Worm (Caenorhabditis elegans): ENCODE data around the gene Y54G2A.10.

Y54G2A.10 gene

DNA sequence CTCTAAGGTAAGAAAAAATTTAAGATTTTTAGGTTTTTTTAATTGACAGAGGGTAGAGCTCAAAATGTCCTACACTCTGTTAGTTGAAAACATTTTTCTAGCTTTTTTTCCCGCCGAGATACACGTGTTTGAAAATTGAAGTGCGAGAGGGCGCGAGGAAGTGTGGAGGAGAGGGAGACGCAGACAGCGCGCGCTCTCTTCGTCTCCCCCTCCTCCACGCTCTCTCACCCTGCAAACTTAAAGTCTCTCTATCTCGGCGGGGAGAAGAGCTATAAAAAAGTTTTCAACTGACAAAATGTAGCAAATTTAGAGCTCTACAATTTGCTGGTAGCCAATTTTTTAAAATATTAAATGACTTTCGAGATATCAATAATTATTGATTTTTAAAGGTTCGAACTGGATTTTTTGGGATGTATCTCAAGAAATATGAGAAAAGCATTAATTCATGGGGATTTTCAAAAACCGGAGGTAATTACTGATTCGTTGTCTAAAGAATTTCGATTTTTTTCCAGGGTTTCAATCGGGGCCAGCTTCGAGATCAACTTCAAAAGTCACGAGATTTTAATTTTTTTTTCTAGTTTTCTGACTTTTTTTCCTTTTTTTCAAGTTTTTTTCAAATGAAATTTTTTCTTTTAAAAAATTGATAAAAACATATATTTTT lies 34.3 kb upstream of the Y54G2A.10 start:
- TF ChIP-seq cog-1 (tag; optimal IDR thresholded peaks at IDR 0.05) (no peak), tab-1 (GFP tag; IDR thresholded peaks at IDR 0.05) (no peak), ztf-23 (GFP tag; IDR thresholded peaks at IDR 0.05) (no peak), flt-1 (GFP tag; IDR thresholded peaks at IDR 0.05) (no peak), T22C8.4 (GFP tag; IDR thresholded peaks at IDR 0.05) (no peak), med-1 (GFP tag; optimal IDR thresholded peaks at IDR 0.05; ENCODE audit: insufficient read depth) (no peak), ztf-29 (GFP tag; IDR thresholded peaks at IDR 0.05) (no peak), ref-1 (GFP tag; conservative IDR thresholded peaks at IDR 0.05) (no peak), klf-2 (GFP tag; conservative IDR thresholded peaks at IDR 0.05) (no peak)

DNA sequence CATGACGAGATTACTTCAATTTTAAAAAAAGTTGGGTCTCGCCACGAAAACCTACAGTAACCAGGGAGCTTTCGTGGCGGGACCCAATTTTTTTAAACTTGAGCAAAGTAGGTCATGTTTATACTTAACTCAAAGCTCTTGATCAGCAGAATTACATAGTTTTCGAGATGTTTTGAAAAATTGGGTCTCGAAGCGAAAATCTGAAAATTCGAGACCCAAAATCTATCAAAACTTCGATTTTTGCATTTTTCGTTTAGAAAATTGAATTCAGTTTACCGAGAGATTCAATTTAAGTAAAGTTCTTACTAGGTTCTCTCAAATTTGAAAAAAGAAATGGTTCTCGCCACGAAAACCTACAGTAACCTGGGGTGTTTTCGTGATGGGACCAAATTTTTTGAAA lies 29.4 kb upstream of the Y54G2A.10 start:
- TF ChIP-seq ztf-29 (GFP tag; IDR thresholded peaks at IDR 0.05) = no peak
- no peak for TF ChIP-seq flt-1 (GFP tag; IDR thresholded peaks at IDR 0.05)
- no peak for TF ChIP-seq klf-2 (GFP tag; conservative IDR thresholded peaks at IDR 0.05)
- TF ChIP-seq tab-1 (GFP tag; IDR thresholded peaks at IDR 0.05) = no peak
- TF ChIP-seq T22C8.4 (GFP tag; IDR thresholded peaks at IDR 0.05) = no peak
- TF ChIP-seq med-1 (GFP tag; optimal IDR thresholded peaks at IDR 0.05; ENCODE audit: insufficient read depth) = no peak
- TF ChIP-seq ztf-23 (GFP tag; IDR thresholded peaks at IDR 0.05) = no peak
- TF ChIP-seq cog-1 (tag; optimal IDR thresholded peaks at IDR 0.05) = no peak
- no peak for TF ChIP-seq ref-1 (GFP tag; conservative IDR thresholded peaks at IDR 0.05)

DNA sequence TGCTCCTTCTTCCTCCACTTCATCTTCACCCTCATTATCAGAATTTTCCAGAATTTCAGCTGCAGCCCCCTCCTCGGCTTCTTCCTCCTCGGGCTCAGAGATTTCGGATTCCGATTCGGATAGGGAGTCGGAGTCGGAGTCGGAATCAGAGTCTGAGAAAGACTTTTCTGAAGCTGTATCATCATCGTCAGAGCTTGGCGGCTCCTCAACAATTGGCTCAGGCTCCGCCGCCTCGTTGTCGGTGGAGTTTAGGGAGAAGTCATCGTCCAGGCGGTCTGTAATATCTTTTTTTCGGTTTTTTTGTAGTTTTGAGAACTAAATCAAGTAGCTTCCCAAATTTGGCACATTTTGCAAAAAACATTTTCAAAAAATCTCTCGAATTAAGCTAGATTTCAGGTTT lies 28.7 kb upstream of the Y54G2A.10 start:
- TF ChIP-seq T22C8.4 (GFP tag; IDR thresholded peaks at IDR 0.05) (no peak), ztf-29 (GFP tag; IDR thresholded peaks at IDR 0.05) (no peak), tab-1 (GFP tag; IDR thresholded peaks at IDR 0.05) (no peak), cog-1 (tag; optimal IDR thresholded peaks at IDR 0.05) (no peak), ztf-23 (GFP tag; IDR thresholded peaks at IDR 0.05) (no peak), klf-2 (GFP tag; conservative IDR thresholded peaks at IDR 0.05) (no peak), med-1 (GFP tag; optimal IDR thresholded peaks at IDR 0.05; ENCODE audit: insufficient read depth) (no peak), flt-1 (GFP tag; IDR thresholded peaks at IDR 0.05) (no peak), ref-1 (GFP tag; conservative IDR thresholded peaks at IDR 0.05) (no peak)

DNA sequence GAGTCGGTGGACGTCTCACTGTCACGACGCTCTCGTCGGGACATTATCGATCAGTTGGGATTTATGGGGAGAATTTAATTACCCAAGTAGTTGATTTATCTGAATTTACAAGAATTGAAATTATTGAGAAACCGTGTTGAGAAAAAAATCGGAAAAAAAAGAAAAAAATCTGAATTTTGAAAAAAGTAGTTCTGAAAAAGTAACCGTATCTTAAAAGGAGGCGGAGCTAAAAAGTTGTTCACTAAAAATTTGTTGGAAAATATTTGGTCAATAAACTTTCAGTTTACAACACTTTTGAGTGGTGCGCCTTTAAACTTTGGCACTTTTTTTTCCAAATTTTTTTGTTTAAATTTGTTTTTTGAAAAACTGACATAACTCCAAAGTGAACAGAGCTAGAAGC lies 27.8 kb upstream of the Y54G2A.10 start, which contains the start of gene Y54G2A.11:
TSS of gene Y54G2A.11 (minus strand) at position 101 of the 400 bp plus-strand sequence.
- TF ChIP-seq T22C8.4 (GFP tag; IDR thresholded peaks at IDR 0.05) (no peak), cog-1 (tag; optimal IDR thresholded peaks at IDR 0.05) (no peak), ref-1 (GFP tag; conservative IDR thresholded peaks at IDR 0.05) (no peak), flt-1 (GFP tag; IDR thresholded peaks at IDR 0.05) (no peak), ztf-23 (GFP tag; IDR thresholded peaks at IDR 0.05) (no peak)

DNA sequence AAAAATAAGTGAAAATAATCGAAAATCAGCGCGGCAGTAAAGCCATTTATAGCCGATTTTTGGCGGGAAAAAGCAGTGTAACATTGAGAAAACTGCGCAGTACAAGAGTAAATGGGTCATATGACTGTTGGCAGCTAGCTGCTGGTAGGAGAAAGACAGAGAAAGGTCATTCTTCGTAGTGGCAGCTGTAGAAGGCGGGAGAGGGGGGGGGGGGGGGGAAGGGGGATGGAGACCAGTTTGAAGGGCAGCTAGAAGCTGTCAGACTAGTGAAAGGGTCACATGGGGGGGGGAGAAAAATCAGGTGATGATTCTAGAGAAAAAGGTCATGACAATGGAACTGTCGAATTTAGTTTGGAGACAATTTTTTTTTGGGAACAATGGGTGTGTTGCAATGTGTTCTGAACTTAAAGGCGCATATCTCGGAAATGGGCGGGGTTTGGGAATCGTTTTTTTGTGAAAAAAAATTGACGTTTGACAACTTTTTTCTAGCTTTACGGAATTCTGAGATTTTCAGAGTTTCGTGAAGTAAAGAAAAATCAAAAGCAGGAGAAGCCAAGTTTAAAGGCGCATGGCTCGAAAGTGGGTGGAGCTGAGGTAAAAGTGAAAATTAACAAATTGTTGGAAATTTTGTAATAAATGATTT lies 27.2 kb upstream of the Y54G2A.10 start:
- no peak for TF ChIP-seq cog-1 (tag; optimal IDR thresholded peaks at IDR 0.05)
- no peak for TF ChIP-seq ref-1 (GFP tag; conservative IDR thresholded peaks at IDR 0.05)
- no peak for TF ChIP-seq ztf-23 (GFP tag; IDR thresholded peaks at IDR 0.05)
- TF ChIP-seq T22C8.4 (GFP tag; IDR thresholded peaks at IDR 0.05) = no peak
- no peak for TF ChIP-seq flt-1 (GFP tag; IDR thresholded peaks at IDR 0.05)
- no peak for TF ChIP-seq klf-2 (GFP tag; conservative IDR thresholded peaks at IDR 0.05)
- TF ChIP-seq ztf-29 (GFP tag; IDR thresholded peaks at IDR 0.05) = no peak
- no peak for TF ChIP-seq tab-1 (GFP tag; IDR thresholded peaks at IDR 0.05)
- no peak for TF ChIP-seq med-1 (GFP tag; optimal IDR thresholded peaks at IDR 0.05; ENCODE audit: insufficient read depth)

DNA sequence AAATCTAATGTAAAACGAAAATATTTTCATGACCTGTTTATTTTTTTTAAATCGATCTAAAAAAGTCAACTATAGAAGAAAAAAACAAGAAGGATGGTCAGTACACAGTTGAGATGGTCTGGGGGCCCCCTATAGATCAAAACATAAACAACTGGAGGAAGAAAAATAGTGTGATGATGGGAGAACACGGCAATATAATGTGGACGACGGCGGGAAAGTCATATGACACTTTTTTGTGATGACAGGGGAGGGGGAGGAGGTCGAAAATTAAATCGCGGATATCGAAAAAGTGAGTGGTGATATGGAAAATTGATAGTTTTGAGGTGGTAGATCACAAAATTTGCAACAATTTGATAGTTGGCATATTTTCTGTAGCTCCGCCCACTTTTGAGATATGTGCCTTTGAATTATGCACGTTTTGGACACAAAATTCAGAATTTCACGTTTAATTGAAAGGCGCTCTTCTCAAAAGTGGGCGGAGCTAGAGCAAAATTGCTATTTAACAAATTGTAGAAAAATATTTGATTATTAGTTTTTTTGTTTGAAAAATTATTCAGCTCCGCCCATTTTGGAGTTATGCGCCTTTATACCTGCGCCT lies 26.0 kb upstream of the Y54G2A.10 start:
- no peak for TF ChIP-seq tab-1 (GFP tag; IDR thresholded peaks at IDR 0.05)
- TF ChIP-seq klf-2 (GFP tag; conservative IDR thresholded peaks at IDR 0.05) = no peak
- TF ChIP-seq ztf-23 (GFP tag; IDR thresholded peaks at IDR 0.05) = no peak
- no peak for TF ChIP-seq ref-1 (GFP tag; conservative IDR thresholded peaks at IDR 0.05)
- TF ChIP-seq flt-1 (GFP tag; IDR thresholded peaks at IDR 0.05) = no peak

DNA sequence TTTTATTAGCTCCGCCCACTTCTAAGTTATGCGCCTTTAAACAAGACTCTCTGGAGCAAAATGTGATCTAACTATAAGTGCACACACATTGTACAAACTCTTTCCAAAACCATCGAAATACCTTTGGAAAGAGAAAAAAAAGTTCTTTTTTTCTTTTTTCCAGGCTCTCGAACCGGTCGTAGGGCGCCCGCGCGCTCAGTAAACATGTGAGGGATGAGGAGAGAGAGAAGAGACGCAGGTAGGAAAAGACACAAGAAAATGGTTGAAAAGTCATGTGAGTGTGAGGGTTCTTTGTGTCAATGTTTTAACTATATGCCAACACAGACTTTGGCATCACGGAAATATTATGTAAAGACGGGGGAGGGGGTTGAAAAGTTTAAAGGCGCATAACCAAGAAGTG lies 25.0 kb upstream of the Y54G2A.10 start:
- TF ChIP-seq ztf-29 (GFP tag; IDR thresholded peaks at IDR 0.05) = no peak
- 0 out of 2 replicates have a peak, but pooled peaks have one; percentile 6 for TF ChIP-seq flt-1 (GFP tag; IDR thresholded peaks at IDR 0.05)
- TF ChIP-seq ztf-23 (GFP tag; IDR thresholded peaks at IDR 0.05) = peak; percentile 56; the same call in 1 of the 2 replicates

DNA sequence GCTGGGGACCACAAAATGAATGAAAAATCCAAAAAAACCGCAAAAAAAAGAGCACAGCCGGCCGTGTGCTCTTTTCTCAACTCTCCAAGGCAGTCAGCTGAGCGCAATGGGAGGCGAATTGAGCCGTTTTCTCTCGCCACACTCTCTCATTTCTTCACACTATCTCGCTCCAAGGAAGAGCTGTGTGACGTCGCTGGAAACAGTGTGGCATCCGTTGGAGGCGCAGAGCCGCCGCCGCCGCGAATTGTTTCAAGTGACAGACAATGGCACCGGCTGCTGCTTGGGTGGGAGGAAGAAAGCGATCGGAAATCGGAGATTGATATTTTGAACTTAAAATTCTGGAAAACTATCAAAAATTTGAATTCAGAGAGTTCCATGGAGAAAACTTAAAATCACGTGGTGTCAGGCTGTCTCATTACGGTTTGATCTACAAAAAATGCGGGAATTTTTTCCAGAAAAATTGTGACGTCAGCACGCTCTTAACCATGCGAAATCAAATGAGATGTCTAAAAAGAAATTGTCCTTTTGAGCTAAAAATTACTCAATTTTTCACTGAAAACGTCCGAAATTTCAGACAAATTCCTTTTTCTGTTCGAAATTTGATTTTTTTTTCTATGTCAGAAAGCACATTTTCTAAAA lies 23.4 kb upstream of the Y54G2A.10 start:
- TF ChIP-seq tab-1 (GFP tag; IDR thresholded peaks at IDR 0.05) = no peak
- no peak for TF ChIP-seq ztf-23 (GFP tag; IDR thresholded peaks at IDR 0.05)
- no peak for TF ChIP-seq T22C8.4 (GFP tag; IDR thresholded peaks at IDR 0.05)
- no peak for TF ChIP-seq ref-1 (GFP tag; conservative IDR thresholded peaks at IDR 0.05)
- no peak for TF ChIP-seq cog-1 (tag; optimal IDR thresholded peaks at IDR 0.05)

DNA sequence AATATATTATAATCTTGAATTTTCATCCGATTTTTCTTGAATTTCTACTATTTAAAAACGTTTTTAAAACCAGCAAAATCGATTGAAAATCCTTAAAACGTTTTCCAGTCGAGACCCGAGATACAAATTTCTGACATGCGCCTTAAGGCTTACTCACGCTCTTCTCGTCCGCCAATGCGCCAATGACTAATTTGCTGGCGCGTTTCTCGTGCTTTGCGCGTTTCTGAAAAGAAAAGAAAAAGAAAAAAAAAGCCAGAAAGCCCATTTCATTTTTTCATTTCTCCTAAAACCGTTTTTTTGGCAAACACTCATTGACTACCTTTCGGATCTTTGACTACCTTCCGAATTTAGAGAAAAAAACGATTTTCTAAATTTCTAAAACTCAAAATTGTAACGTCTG lies 22.8 kb upstream of the Y54G2A.10 start:
- TF ChIP-seq med-1 (GFP tag; optimal IDR thresholded peaks at IDR 0.05; ENCODE audit: insufficient read depth) (no peak), ref-1 (GFP tag; conservative IDR thresholded peaks at IDR 0.05) (no peak), tab-1 (GFP tag; IDR thresholded peaks at IDR 0.05) (no peak), ztf-23 (GFP tag; IDR thresholded peaks at IDR 0.05) (no peak), ztf-29 (GFP tag; IDR thresholded peaks at IDR 0.05) (no peak), cog-1 (tag; optimal IDR thresholded peaks at IDR 0.05) (no peak), klf-2 (GFP tag; conservative IDR thresholded peaks at IDR 0.05) (no peak), flt-1 (GFP tag; IDR thresholded peaks at IDR 0.05) (no peak), T22C8.4 (GFP tag; IDR thresholded peaks at IDR 0.05) (no peak)

Data from whole organism, midembryonic.